Fruit fly (Drosophila melanogaster): ENCODE measurements around the gene CG3021.
A peak's percentile ranks its signal among the peaks of the same experiment; 100 is the strongest.

Gene CG3021

DNA sequence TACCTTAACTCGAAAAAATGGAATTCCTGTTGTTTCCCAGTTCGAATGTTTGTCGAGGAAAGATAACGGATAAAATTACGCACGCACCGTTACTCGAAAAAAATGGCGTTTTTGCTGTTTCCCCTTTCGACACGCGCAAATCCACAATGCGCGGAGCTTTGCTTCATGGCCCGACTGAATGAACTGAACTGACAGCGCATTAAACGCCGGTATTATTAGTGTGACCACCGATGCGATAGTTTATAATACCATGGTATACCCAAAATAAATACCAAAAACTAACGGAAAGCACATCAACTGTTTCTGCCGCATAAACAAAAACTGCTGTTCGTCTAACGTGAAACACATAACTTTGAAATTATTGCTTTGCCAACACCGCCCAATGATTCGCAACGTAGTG lies at the start of gene CG3021, which contains the start of the genes CG32814 and CG11638 (continued):
- peak; percentile 22 for TF ChIP-seq ATbp (GFP tag; optimal IDR thresholded peaks at IDR 0.05)
- TF ChIP-seq CG2712 (tag; optimal IDR thresholded peaks at IDR 0.05) = no peak
- TF ChIP-seq bsh (GFP tag; optimal IDR thresholded peaks at IDR 0.05) = peak in 1 of 2 experiments; percentile 36
- no peak for TF ChIP-seq da (GFP tag; optimal IDR thresholded peaks at IDR 0.05)
- no peak for TF ChIP-seq CG3726 (GFP tag; IDR thresholded peaks at IDR 0.05)
- TF ChIP-seq dan (GFP tag; IDR thresholded peaks at IDR 0.05) = no peak
- TF ChIP-seq CG6854 (GFP tag; optimal IDR thresholded peaks at IDR 0.05) = peak; percentile 22
- no peak for TF ChIP-seq z (GFP tag; IDR thresholded peaks at IDR 0.05)
- TF ChIP-seq jumu (GFP tag; optimal IDR thresholded peaks at IDR 0.05) = no peak
- no peak for TF ChIP-seq pros (GFP tag; optimal IDR thresholded peaks at IDR 0.05)
- TF ChIP-seq NK7.1 (GFP tag; optimal IDR thresholded peaks at IDR 0.05) = no peak
- no peak for TF ChIP-seq Rx (GFP tag; IDR thresholded peaks at IDR 0.05)
- no peak for TF ChIP-seq Hsf (GFP tag; optimal IDR thresholded peaks at IDR 0.05)
- TF ChIP-seq CG9932 (GFP tag; IDR thresholded peaks at IDR 0.05) = no peak
- TF ChIP-seq CG13123 (GFP tag; optimal IDR thresholded peaks at IDR 0.05) = no peak
- no peak for TF ChIP-seq sc (optimal IDR thresholded peaks at IDR 0.05)
- no peak for TF ChIP-seq sc (GFP tag; optimal IDR thresholded peaks at IDR 0.05)
- TF ChIP-seq zfh2 (GFP tag; optimal IDR thresholded peaks at IDR 0.05) = no peak
- TF ChIP-seq CG15073 (GFP tag; optimal IDR thresholded peaks at IDR 0.05) = no peak
- peak; percentile 59 for TF ChIP-seq Opbp (GFP tag; IDR thresholded peaks at IDR 0.05; ENCODE audit: partially characterized antibody)
- TF ChIP-seq Abd-B (GFP tag; optimal IDR thresholded peaks at IDR 0.05) = no peak
- TF ChIP-seq CG12744 (GFP tag; optimal IDR thresholded peaks at IDR 0.05) = no peak
- no peak for TF ChIP-seq H15 (GFP tag; IDR thresholded peaks at IDR 0.05)
- TF ChIP-seq Ets97D (GFP tag; optimal IDR thresholded peaks at IDR 0.05) = peak; percentile 88
- TF ChIP-seq Ada2b (GFP tag; IDR thresholded peaks at IDR 0.05) = no peak
- TF ChIP-seq cg (GFP tag; optimal IDR thresholded peaks at IDR 0.05) = no peak
- no peak for TF ChIP-seq CG11723 (GFP tag; optimal IDR thresholded peaks at IDR 0.05)
- no peak for TF ChIP-seq dimm (GFP tag; IDR thresholded peaks at IDR 0.05)
- TF ChIP-seq CG10431 (GFP tag; optimal IDR thresholded peaks at IDR 0.05) = peak; percentile 45
- TF ChIP-seq CG15011 (GFP tag; optimal IDR thresholded peaks at IDR 0.05) = no peak
- TF ChIP-seq CG10147 (GFP tag; optimal IDR thresholded peaks at IDR 0.05) = no peak
- no peak for TF ChIP-seq hth (optimal IDR thresholded peaks at IDR 0.05)
- no peak for TF ChIP-seq D19A (tag; optimal IDR thresholded peaks at IDR 0.05)
- TF ChIP-seq tgo (GFP tag; IDR thresholded peaks at IDR 0.05) = no peak
- TF ChIP-seq pita (GFP tag; optimal IDR thresholded peaks at IDR 0.05) = no peak
- no peak for TF ChIP-seq fd96Cb (tag; optimal IDR thresholded peaks at IDR 0.05)
- no peak; the same call in 1 of the 2 replicates for TF ChIP-seq CG32532 (GFP tag; IDR thresholded peaks at IDR 0.05)
- 0 out of 2 replicates have a peak, but pooled peaks have one; percentile 24 for TF ChIP-seq sna (GFP tag; IDR thresholded peaks at IDR 0.05; ENCODE audit: partially characterized antibody)
- TF ChIP-seq br (optimal IDR thresholded peaks at IDR 0.05) = no peak
- TF ChIP-seq prd (optimal IDR thresholded peaks at IDR 0.05) = no peak
- TF ChIP-seq prd (GFP tag; IDR thresholded peaks at IDR 0.05) = no peak
- TF ChIP-seq HLH4C (GFP tag; IDR thresholded peaks at IDR 0.05; ENCODE audit: partially characterized antibody) = no peak
- TF ChIP-seq CG3838 (GFP tag; optimal IDR thresholded peaks at IDR 0.05) = no peak
- no peak for TF ChIP-seq peb (GFP tag; IDR thresholded peaks at IDR 0.05)
- TF ChIP-seq nerfin-1 (tag; optimal IDR thresholded peaks at IDR 0.05) = peak; percentile 41
- no peak for TF ChIP-seq CG2202 (tag; optimal IDR thresholded peaks at IDR 0.05)
- TF ChIP-seq nom (GFP tag; optimal IDR thresholded peaks at IDR 0.05) = no peak
- no peak for TF ChIP-seq CG30403 (GFP tag; optimal IDR thresholded peaks at IDR 0.05)
- no peak for TF ChIP-seq CG5953 (GFP tag; IDR thresholded peaks at IDR 0.05)
- no peak for TF ChIP-seq CG1647 (GFP tag; optimal IDR thresholded peaks at IDR 0.05)
- TF ChIP-seq gem (tag; optimal IDR thresholded peaks at IDR 0.05) = no peak
- TF ChIP-seq dm (GFP tag; optimal IDR thresholded peaks at IDR 0.05) = peak; percentile 46
- no peak for TF ChIP-seq Ptx1 (GFP tag; IDR thresholded peaks at IDR 0.05)
